Worm (Caenorhabditis elegans) whole organism, L3 larva: ENCODE data around the gene F09E10.5.

Experiments
- elt-2 ChIP-seq: sonication (generic microtip); optimal IDR thresholded peaks from 2 replicates; lab custom pipeline; 2016; ENCODE audit warnings: missing genetic modification reagents, mild to moderate bottlenecking, missing genetic modification characterization, missing compliant biosample characterization
- snpc-4 ChIP-seq: fragments of 150-350 bp; optimal IDR thresholded peaks from 2 replicates; lab custom pipeline; 2014; ENCODE audit warnings: missing biosample characterization, missing genetic modification characterization

ce11 chrX:1529013-1529412, 34.9 kb upstream of the F09E10.5 start:
- TF ChIP-seq elt-2: no peak
- no peak for TF ChIP-seq snpc-4 (tag; lab: Kevin White, UChicago)
